Fruit fly (Drosophila melanogaster) whole organism, embryonic: ENCODE data around the gene Acp32CD.

ENCODE experiments used
- Ada2b ChIP-seq: fragments of 200-800 bp; sonication (Bioruptor generic); IDR thresholded peaks from 2 replicates; pipeline ENCODE4 v1.3.6; 2022; ENCODE audit warnings: missing biosample characterization, missing genetic modification characterization
- Adf1 ChIP-seq: fragments of 200-800 bp; sonication (Bioruptor generic); IDR thresholded peaks from 2 replicates; pipeline ENCODE4 v1.3.6; 2022; ENCODE audit warnings: missing biosample characterization, missing genetic modification characterization
- Antp ChIP-seq: fragments of 200-800 bp; sonication (Bioruptor generic); optimal IDR thresholded peaks from 3 replicates; lab custom pipeline; 2016; ENCODE audit warnings: missing biosample characterization, missing genetic modification characterization
- Asciz ChIP-seq: fragments of 200-800 bp; sonication (Bioruptor generic); optimal IDR thresholded peaks from 2 replicates; lab custom pipeline; 2017; ENCODE audit warnings: missing biosample characterization, mild to moderate bottlenecking, missing genetic modification characterization, missing genetic modification reagents
- C15 ChIP-seq: fragments of 200-800 bp; sonication (Bioruptor generic); IDR thresholded peaks from 3 replicates; pipeline ENCODE4 v1.3.6; 2022; ENCODE audit warnings: missing biosample characterization, missing genetic modification characterization
- CG10431 ChIP-seq: fragments of 200-800 bp; sonication (Bioruptor generic); optimal IDR thresholded peaks from 3 replicates; lab custom pipeline; 2018; ENCODE audit warnings: missing biosample characterization, mild to moderate bottlenecking, missing genetic modification characterization
- CG10565 ChIP-seq: fragments of 200-800 bp; sonication (Bioruptor generic); optimal IDR thresholded peaks from 3 replicates; lab custom pipeline; 2016; ENCODE audit warnings: missing biosample characterization, mild to moderate bottlenecking, missing genetic modification characterization
- CG11560 ChIP-seq: fragments of 200-800 bp; sonication (Bioruptor generic); IDR thresholded peaks from 3 replicates; pipeline ENCODE4 v1.3.6; 2022; ENCODE audit warnings: missing biosample characterization, missing genetic modification characterization
- CG13123 ChIP-seq: fragments of 200-800 bp; sonication (Bioruptor generic); optimal IDR thresholded peaks from 2 replicates; lab custom pipeline; 2016; ENCODE audit warnings: missing biosample characterization, missing genetic modification characterization
- CG15696 ChIP-seq: fragments of 200-800 bp; sonication (Bioruptor generic); optimal IDR thresholded peaks from 2 replicates; lab custom pipeline; 2019; ENCODE audit warnings: missing biosample characterization, mild to moderate bottlenecking, missing genetic modification characterization, moderate library complexity
- CG17328 ChIP-seq: fragments of 200-800 bp; sonication (Bioruptor generic); IDR thresholded peaks from 2 replicates; pipeline ENCODE4 v1.3.6; 2022; ENCODE audit warnings: missing biosample characterization, missing genetic modification characterization
- CG17912 ChIP-seq: fragments of 200-800 bp; sonication (Bioruptor generic); optimal IDR thresholded peaks from 2 replicates; lab custom pipeline; 2018; ENCODE audit warnings: missing biosample characterization, mild to moderate bottlenecking, missing genetic modification characterization
- CG1832 ChIP-seq: fragments of 200-800 bp; sonication (Bioruptor generic); optimal IDR thresholded peaks from 2 replicates; lab custom pipeline; 2017; ENCODE audit warnings: missing biosample characterization, mild to moderate bottlenecking, missing genetic modification characterization, inconsistent platforms
- CG2889 ChIP-seq: fragments of 200-800 bp; sonication (Bioruptor generic); IDR thresholded peaks from 3 replicates; pipeline ENCODE4 v1.3.6; 2022; ENCODE audit warnings: missing biosample characterization, missing genetic modification characterization
- CG4404 ChIP-seq: fragments of 200-800 bp; sonication (Bioruptor generic); IDR thresholded peaks from 2 replicates; pipeline ENCODE4 v1.3.6; 2022; ENCODE audit warnings: missing biosample characterization, missing genetic modification characterization
- CG4707 ChIP-seq: fragments of 200-800 bp; sonication (Bioruptor generic); optimal IDR thresholded peaks from 2 replicates; lab custom pipeline; 2018; ENCODE audit warnings: missing biosample characterization, mild to moderate bottlenecking, missing genetic modification characterization, moderate library complexity
- CG6791 ChIP-seq: fragments of 200-800 bp; sonication (Bioruptor generic); IDR thresholded peaks from 3 replicates; pipeline ENCODE4 v1.3.6; 2022; ENCODE audit warnings: missing biosample characterization, missing genetic modification characterization; ENCODE audit not compliant: partially characterized antibody
- CG7987 ChIP-seq: fragments of 200-800 bp; sonication (Bioruptor generic); optimal IDR thresholded peaks from 2 replicates; lab custom pipeline; 2018; ENCODE audit warnings: missing biosample characterization, mild to moderate bottlenecking, missing genetic modification characterization, moderate library complexity
- CG8765 ChIP-seq: fragments of 200-800 bp; sonication (Bioruptor generic); IDR thresholded peaks from 2 replicates; pipeline ENCODE4 v1.3.6; 2022; ENCODE audit warnings: missing biosample characterization, missing genetic modification characterization
- CHES-1-like ChIP-seq: fragments of 200-800 bp; sonication (Bioruptor generic); optimal IDR thresholded peaks from 2 replicates; lab custom pipeline; 2016; ENCODE audit warnings: missing biosample characterization, missing genetic modification characterization
- Dad ChIP-seq: fragments of 200-800 bp; sonication (Bioruptor generic); optimal IDR thresholded peaks from 3 replicates; lab custom pipeline; 2016; ENCODE audit warnings: missing biosample characterization, missing genetic modification characterization
- Deaf1 ChIP-seq: fragments of 200-800 bp; optimal IDR thresholded peaks from 3 replicates; lab custom pipeline; 2019; ENCODE audit warnings: missing biosample characterization, mild to moderate bottlenecking, missing genetic modification characterization, moderate library complexity
- Elba2 ChIP-seq: fragments of 200-800 bp; sonication (Bioruptor generic); optimal IDR thresholded peaks from 3 replicates; lab custom pipeline; 2016; ENCODE audit warnings: missing biosample characterization, missing genetic modification characterization
- Ets97D ChIP-seq: fragments of 200-800 bp; sonication (Bioruptor generic); optimal IDR thresholded peaks from 3 replicates; lab custom pipeline; 2016; ENCODE audit warnings: missing biosample characterization, missing genetic modification characterization
- Fer1 ChIP-seq: fragments of 200-800 bp; sonication (Bioruptor generic); optimal IDR thresholded peaks from 2 replicates; lab custom pipeline; 2017; ENCODE audit warnings: missing biosample characterization, mild to moderate bottlenecking, missing genetic modification characterization
- HHEX ChIP-seq: fragments of 200-800 bp; sonication (Bioruptor generic); optimal IDR thresholded peaks from 3 replicates; lab custom pipeline; 2017; ENCODE audit warnings: missing biosample characterization, mild to moderate bottlenecking, missing genetic modification characterization, missing genetic modification reagents
- Hr39 ChIP-seq: fragments of >200 bp; optimal IDR thresholded peaks from 2 replicates; lab custom pipeline; 2017
- MTF-1 ChIP-seq: fragments of 200-800 bp; sonication (Bioruptor generic); optimal IDR thresholded peaks from 2 replicates; lab custom pipeline; 2018; ENCODE audit warnings: missing biosample characterization, mild to moderate bottlenecking, missing genetic modification characterization, borderline replicate concordance
- Sox100B ChIP-seq: fragments of 200-800 bp; sonication (Bioruptor generic); optimal IDR thresholded peaks from 3 replicates; lab custom pipeline; 2018; ENCODE audit warnings: missing biosample characterization, mild to moderate bottlenecking, missing genetic modification characterization
- ac ChIP-seq: fragments of 200-800 bp; sonication (Bioruptor generic); optimal IDR thresholded peaks from 3 replicates; lab custom pipeline; 2017; ENCODE audit warnings: missing biosample characterization, mild to moderate bottlenecking, missing genetic modification characterization
- aop ChIP-seq: fragments of 200-800 bp; sonication (Bioruptor generic); IDR thresholded peaks from 2 replicates; pipeline ENCODE4 v1.3.6; 2022; ENCODE audit warnings: missing biosample characterization, missing genetic modification characterization
- bsh ChIP-seq, 2 experiments: fragments of 200-800 bp; sonication (Bioruptor generic); optimal IDR thresholded peaks; 2 replicates each; lab custom pipeline; 2017 to 2018; ENCODE audit warnings: mild to moderate bottlenecking in 2 of 2, missing biosample characterization in 2 of 2, missing genetic modification characterization in 2 of 2, moderate library complexity in 1 of 2
- crc ChIP-seq: fragments of 200-800 bp; sonication (Bioruptor generic); optimal IDR thresholded peaks from 2 replicates; lab custom pipeline; 2016; ENCODE audit warnings: missing biosample characterization, missing genetic modification characterization
- dmrt11E ChIP-seq: fragments of 200-800 bp; sonication (Bioruptor generic); optimal IDR thresholded peaks from 3 replicates; lab custom pipeline; 2018; ENCODE audit warnings: missing biosample characterization, mild to moderate bottlenecking, missing genetic modification characterization, moderate library complexity
- dpn ChIP-seq, 2 experiments: fragments of 200-800 bp; sonication (Bioruptor generic); optimal IDR thresholded peaks; 3 replicates each; lab custom pipeline; 2016; ENCODE audit warnings: missing biosample characterization in 2 of 2, missing genetic modification characterization in 2 of 2
- esg ChIP-seq: fragments of 200-800 bp; sonication (Bioruptor generic); conservative IDR thresholded peaks from 2 replicates; pipeline ENCODE4 v1.3.6; 2022; ENCODE audit warnings: missing biosample characterization, missing genetic modification characterization
- fru ChIP-seq: fragments of >200 bp; optimal IDR thresholded peaks from 2 replicates; lab custom pipeline; 2017
- hkb ChIP-seq, 2 experiments: fragments of 200-800 bp in 1 of 2; fragments of >200 bp in 1 of 2; sonication (Bioruptor generic) in 1 of 2; IDR thresholded peaks in 1 of 2; optimal IDR thresholded peaks in 1 of 2; 2 replicates each; pipeline versions ENCODE4 v1.3.6 to Lab custom; 2017 to 2022; ENCODE audit warnings: missing biosample characterization in 1 of 2, missing genetic modification characterization in 1 of 2
- insv ChIP-seq, 2 experiments: fragments of 200-800 bp; sonication (Bioruptor generic); optimal IDR thresholded peaks; 3 replicates each; lab custom pipeline; 2016 to 2018; ENCODE audit warnings: missing biosample characterization in 2 of 2, missing genetic modification characterization in 2 of 2
- ken ChIP-seq: fragments of 200-800 bp; sonication (Bioruptor generic); IDR thresholded peaks from 3 replicates; pipeline ENCODE4 v1.3.6; 2022; ENCODE audit warnings: missing biosample characterization, missing genetic modification characterization
- maf-S ChIP-seq: fragments of 200-800 bp; sonication (Bioruptor generic); optimal IDR thresholded peaks from 2 replicates; lab custom pipeline; 2016; ENCODE audit warnings: missing biosample characterization, missing genetic modification characterization
- pho ChIP-seq: fragments of 200-800 bp; sonication (Bioruptor generic); optimal IDR thresholded peaks from 2 replicates; lab custom pipeline; 2016; ENCODE audit warnings: missing biosample characterization, missing genetic modification characterization
- sens-2 ChIP-seq: fragments of 200-800 bp; sonication (Bioruptor generic); IDR thresholded peaks from 2 replicates; pipeline ENCODE4 v1.3.6; 2022; ENCODE audit warnings: missing biosample characterization, missing genetic modification characterization
- slbo ChIP-seq: fragments of 200-800 bp; sonication (Bioruptor generic); IDR thresholded peaks from 2 replicates; pipeline ENCODE4 v1.3.6; 2022; ENCODE audit warnings: missing biosample characterization, missing genetic modification characterization
- sob ChIP-seq: fragments of 200-800 bp; sonication (Bioruptor generic); IDR thresholded peaks from 2 replicates; pipeline ENCODE4 v1.3.6; 2022; ENCODE audit warnings: missing biosample characterization, missing genetic modification characterization
- trh ChIP-seq: fragments of 200-800 bp; sonication (Bioruptor generic); optimal IDR thresholded peaks from 2 replicates; lab custom pipeline; 2016; ENCODE audit warnings: missing biosample characterization, missing genetic modification characterization
- tup ChIP-seq: fragments of 200-800 bp; sonication (Bioruptor generic); optimal IDR thresholded peaks from 2 replicates; lab custom pipeline; 2016; ENCODE audit warnings: missing biosample characterization, mild to moderate bottlenecking, missing genetic modification characterization, moderate library complexity
- tx ChIP-seq: fragments of 200-800 bp; sonication (Bioruptor generic); optimal IDR thresholded peaks from 2 replicates; lab custom pipeline; 2016; ENCODE audit warnings: missing biosample characterization, missing genetic modification characterization
- vfl ChIP-seq: fragments of 200-800 bp; sonication (Bioruptor generic); optimal IDR thresholded peaks from 2 replicates; lab custom pipeline; 2016; ENCODE audit warnings: missing biosample characterization, missing genetic modification characterization
- wdn ChIP-seq: fragments of 200-800 bp; sonication (Bioruptor generic); IDR thresholded peaks from 2 replicates; pipeline ENCODE4 v1.3.6; 2022; ENCODE audit warnings: missing biosample characterization, missing genetic modification characterization

Acp32CD gene

dm6 chr2L:11003925-11004673 is 11.3 kb upstream of the Acp32CD start, which contains the start of gene RpL9 (continued):
- TF ChIP-seq CG17912 (GFP tag; lab: Kevin White, UChicago), result peak; percentile 91
- no peak for TF ChIP-seq CG10565 (GFP tag; lab: Kevin White, UChicago)
- no peak for TF ChIP-seq CG2889 (GFP tag; lab: Robert Waterston, UW)
- peak; percentile 5 for TF ChIP-seq vfl
- TF ChIP-seq dpn (GFP tag; optimal IDR thresholded peaks at IDR 0.05; lab: Kevin White, UChicago), result peak in 1 of 2 experiments; percentile 71
- TF ChIP-seq trh (GFP tag; lab: Kevin White, UChicago), result peak; percentile 37
- TF ChIP-seq CG1832 (GFP tag; lab: Kevin White, UChicago), result no peak
- TF ChIP-seq CG11560 (tag; lab: Robert Waterston, UW), result no peak
- peak; percentile 98 for TF ChIP-seq Ets97D (GFP tag; lab: Kevin White, UChicago)
- peak; percentile 49 for TF ChIP-seq CHES-1-like (GFP tag; lab: Kevin White, UChicago)
- no peak for TF ChIP-seq CG13123
- no peak for TF ChIP-seq Hr39 (lab: Kevin White, UChicago)
- TF ChIP-seq dmrt11E (tag; lab: Kevin White, UChicago), result peak; percentile 49
- TF ChIP-seq CG4707 (GFP tag; lab: Kevin White, UChicago), result peak; percentile 85
- TF ChIP-seq ac, result peak; percentile 70
- TF ChIP-seq maf-S (GFP tag; lab: Kevin White, UChicago), result peak; percentile 60
- TF ChIP-seq CG8765 (GFP tag; lab: Robert Waterston, UW), result no peak
- TF ChIP-seq Ada2b (GFP tag; lab: Robert Waterston, UW), result peak; percentile 45; the same call in 1 of the 2 replicates
- TF ChIP-seq wdn (GFP tag; lab: Robert Waterston, UW), result no peak; the same call in 1 of the 2 replicates
- TF ChIP-seq sens-2 (GFP tag; lab: Robert Waterston, UW), result peak; percentile 84
- TF ChIP-seq tup, result no peak
- TF ChIP-seq Asciz (GFP tag; lab: Kevin White, UChicago), result peak; percentile 78
- TF ChIP-seq crc, result peak; percentile 28
- TF ChIP-seq Antp (GFP tag; lab: Kevin White, UChicago), result peak; percentile 26
- peak; percentile 81 for TF ChIP-seq Sox100B (GFP tag; lab: Kevin White, UChicago)
- TF ChIP-seq aop (GFP tag; lab: Robert Waterston, UW), result no peak
- TF ChIP-seq C15 (GFP tag; lab: Robert Waterston, UW), result peak; percentile 61; the same call in 1 of the 3 replicates
- peak; percentile 13 for TF ChIP-seq Dad
- TF ChIP-seq bsh (GFP tag; optimal IDR thresholded peaks at IDR 0.05; lab: Kevin White, UChicago), result peak in 1 of 2 experiments; percentile 65
- TF ChIP-seq tx (GFP tag; lab: Kevin White, UChicago), result no peak
- TF ChIP-seq CG7987, result peak; percentile 90
- no peak for TF ChIP-seq Deaf1 (tag; lab: Kevin White, UChicago)
- peak; percentile 90; the same call in 1 of the 2 replicates for TF ChIP-seq CG17328 (GFP tag; lab: Robert Waterston, UW)
- TF ChIP-seq hkb (optimal IDR thresholded peaks at IDR 0.05; lab: Kevin White, UChicago), result no peak
- TF ChIP-seq hkb (GFP tag; IDR thresholded peaks at IDR 0.05; lab: Robert Waterston, UW), result peak; percentile 83
- TF ChIP-seq esg, result no peak
- TF ChIP-seq CG6791, result no peak
- no peak for TF ChIP-seq pho
- peak; percentile 76; the same call in 1 of the 3 replicates for TF ChIP-seq ken
- peak; percentile 86 for TF ChIP-seq Fer1 (GFP tag; lab: Kevin White, UChicago)
- TF ChIP-seq HHEX (GFP tag; lab: Kevin White, UChicago), result peak; percentile 86
- TF ChIP-seq CG10431 (GFP tag; lab: Kevin White, UChicago), result peak; percentile 82
- TF ChIP-seq slbo, result no peak
- no peak for TF ChIP-seq Adf1
- no peak for TF ChIP-seq CG15696 (tag; lab: Kevin White, UChicago)
- peak; percentile 51 for TF ChIP-seq Elba2 (GFP tag; lab: Kevin White, UChicago)
- TF ChIP-seq insv (GFP tag; optimal IDR thresholded peaks at IDR 0.05; lab: Kevin White, UChicago), result peak in 1 of 2 experiments; percentile 56
- TF ChIP-seq fru (lab: Kevin White, UChicago), result no peak
- TF ChIP-seq MTF-1, result peak; percentile 92
- TF ChIP-seq sob, result no peak; the same call in 1 of the 2 replicates
- no peak for TF ChIP-seq CG4404 (GFP tag; lab: Robert Waterston, UW)
